Worm (Caenorhabditis elegans): ENCODE data around the gene K02E2.11.

Gene K02E2.11

ce11 chrV:20402842-20403241 lies 19.7 kb downstream of the K02E2.11 start:
- TF ChIP-seq egl-43 (GFP tag; IDR thresholded peaks at IDR 0.05) (peak; percentile 51; the same call in 1 of the 2 replicates), F49E8.2 (tag; optimal IDR thresholded peaks at IDR 0.05; ENCODE audit: borderline replicate concordance) (no peak), aha-1 (tag) (peak; percentile 62), nhr-11 (tag; optimal IDR thresholded peaks at IDR 0.05) (peak; percentile 74), attf-4 (tag; optimal IDR thresholded peaks at IDR 0.05) (no peak), mep-1 (tag; optimal IDR thresholded peaks at IDR 0.05) (no peak), nhr-42 (GFP tag; IDR thresholded peaks at IDR 0.05) (no peak), T26A8.4 (GFP tag; IDR thresholded peaks at IDR 0.05) (no peak), lsy-2 (tag; optimal IDR thresholded peaks at IDR 0.05) (peak in 1 of 2 experiments; percentile 29), madf-5 (GFP tag; IDR thresholded peaks at IDR 0.05) (no peak), unc-39 (tag; optimal IDR thresholded peaks at IDR 0.05) (no peak), pqm-1 (tag; optimal IDR thresholded peaks at IDR 0.05) (no peak), lir-3 (tag; optimal IDR thresholded peaks at IDR 0.05) (no peak), nhr-25 (tag; optimal IDR thresholded peaks at IDR 0.05; ENCODE audit: borderline replicate concordance, insufficient read depth) (no peak), tag-97 (GFP tag; IDR thresholded peaks at IDR 0.05) (no peak)

- TF ChIP-seq aha-1 (tag) (peak; percentile 64), lin-38 (GFP tag; IDR thresholded peaks at IDR 0.05) (no peak), dve-1 (tag; optimal IDR thresholded peaks at IDR 0.05; ENCODE audit: insufficient read depth) (no peak), spr-1 (tag; optimal IDR thresholded peaks at IDR 0.05) (no peak)
These were observed 23.7 kb downstream of the K02E2.11 start for ce11 chrV:20406817-20407216.

- TF ChIP-seq skn-1 (tag; optimal IDR thresholded peaks at IDR 0.05) (no peak), set-16 (GFP tag; IDR thresholded peaks at IDR 0.05) (peak; percentile 50; the same call in 1 of the 2 replicates)
These were observed 25.9 kb downstream of the K02E2.11 start for ce11 chrV:20409016-20409415.

- TF ChIP-seq F37D6.2 (tag; optimal IDR thresholded peaks at IDR 0.05): no peak
- no peak for TF ChIP-seq nhr-10 (tag; optimal IDR thresholded peaks at IDR 0.05)
- no peak for TF ChIP-seq nhr-76 (tag; optimal IDR thresholded peaks at IDR 0.05)
- TF ChIP-seq unc-62 (GFP tag; optimal IDR thresholded peaks at IDR 0.05 in 1 of 2): peak in 1 of 2 experiments; percentile 41
- TF ChIP-seq unc-62 (tag; optimal IDR thresholded peaks at IDR 0.05): no peak
- TF ChIP-seq nhr-28 (tag; optimal IDR thresholded peaks at IDR 0.05): peak; percentile 5
- TF ChIP-seq nhr-42 (GFP tag; IDR thresholded peaks at IDR 0.05): no peak
- TF ChIP-seq ama-1 (optimal IDR thresholded peaks at IDR 0.05): no peak
- TF ChIP-seq lin-1 (GFP tag; IDR thresholded peaks at IDR 0.05): no peak
- no peak for TF ChIP-seq ZK337.2 (GFP tag; IDR thresholded peaks at IDR 0.05)
- TF ChIP-seq dpl-1 (GFP tag; optimal IDR thresholded peaks at IDR 0.05): no peak
- no peak for TF ChIP-seq F10B5.3 (tag; optimal IDR thresholded peaks at IDR 0.05)
- TF ChIP-seq daf-12 (tag; optimal IDR thresholded peaks at IDR 0.05): no peak
- TF ChIP-seq ceh-44 (GFP tag; IDR thresholded peaks at IDR 0.05): no peak
- no peak for TF ChIP-seq hlh-30 (tag; optimal IDR thresholded peaks at IDR 0.05; ENCODE audit: insufficient read depth)
- no peak for TF ChIP-seq cey-2 (tag; optimal IDR thresholded peaks at IDR 0.05; ENCODE audit: borderline replicate concordance, insufficient read depth)
- no peak for TF ChIP-seq fkh-10 (GFP tag; optimal IDR thresholded peaks at IDR 0.05)
- TF ChIP-seq saeg-2 (GFP tag; IDR thresholded peaks at IDR 0.05): no peak
- TF ChIP-seq hlh-11 (tag; optimal IDR thresholded peaks at IDR 0.05): peak; percentile 2
- TF ChIP-seq F26F4.8 (GFP tag; conservative IDR thresholded peaks at IDR 0.05): no peak
- no peak for TF ChIP-seq lin-38 (GFP tag; IDR thresholded peaks at IDR 0.05)
- no peak for TF ChIP-seq set-16 (GFP tag; IDR thresholded peaks at IDR 0.05)
- peak; percentile 17 for TF ChIP-seq mxl-3 (GFP tag; optimal IDR thresholded peaks at IDR 0.05)
- TF ChIP-seq attf-4 (tag; optimal IDR thresholded peaks at IDR 0.05): no peak
- no peak for TF ChIP-seq tag-97 (GFP tag; IDR thresholded peaks at IDR 0.05)
- TF ChIP-seq duxl-1 (tag; optimal IDR thresholded peaks at IDR 0.05; ENCODE audit: poor library complexity): peak; percentile 8
- no peak for TF ChIP-seq nhr-11 (tag; optimal IDR thresholded peaks at IDR 0.05)
- TF ChIP-seq ctbp-1 (GFP tag; IDR thresholded peaks at IDR 0.05): no peak
- TF ChIP-seq rbr-2 (tag; optimal IDR thresholded peaks at IDR 0.05): no peak
- TF ChIP-seq F49E8.2 (tag; optimal IDR thresholded peaks at IDR 0.05; ENCODE audit: borderline replicate concordance): no peak
- no peak for TF ChIP-seq lin-13 (GFP tag; optimal IDR thresholded peaks at IDR 0.05)
- no peak for TF ChIP-seq skn-1 (tag; optimal IDR thresholded peaks at IDR 0.05)
- no peak for TF ChIP-seq T20F7.1 (GFP tag; optimal IDR thresholded peaks at IDR 0.05)
- no peak for TF ChIP-seq vab-7 (GFP tag; IDR thresholded peaks at IDR 0.05)
These were observed 27.2 kb downstream of the K02E2.11 start for ce11 chrV:20410285-20410684.
